Fruit fly (Drosophila melanogaster): ENCODE results near the gene CG31140.

CG31140 gene

dm6 chr3R:23958091-23958838, 4.7 kb upstream of the CG31140 start, which contains the start of the genes GluProRS and AP-1sigma (continued):
- peak; percentile 74 for TF ChIP-seq Antp (GFP tag; optimal IDR thresholded peaks at IDR 0.05)
- TF ChIP-seq CG4424 (GFP tag; optimal IDR thresholded peaks at IDR 0.05): peak; percentile 92
- peak; percentile 90 for TF ChIP-seq HLH4C (GFP tag; IDR thresholded peaks at IDR 0.05; ENCODE audit: partially characterized antibody)
- TF ChIP-seq fd64A (GFP tag; optimal IDR thresholded peaks at IDR 0.05): no peak
- peak; percentile 63 for TF ChIP-seq NC2β (GFP tag; optimal IDR thresholded peaks at IDR 0.05)
- TF ChIP-seq dpn (GFP tag; optimal IDR thresholded peaks at IDR 0.05): peak; percentile 89 to 94
- peak; percentile 80 for TF ChIP-seq caup (GFP tag; optimal IDR thresholded peaks at IDR 0.05; ENCODE audit: severe bottlenecking)
- TF ChIP-seq CG4360 (GFP tag; IDR thresholded peaks at IDR 0.05): peak; percentile 78
- peak; percentile 83 for TF ChIP-seq Oli (tag; optimal IDR thresholded peaks at IDR 0.05)
- TF ChIP-seq bowl (GFP tag; IDR thresholded peaks at IDR 0.05): peak; percentile 67
- TF ChIP-seq h (optimal IDR thresholded peaks at IDR 0.05): no peak
- no peak for TF ChIP-seq HLHmδ (GFP tag; optimal IDR thresholded peaks at IDR 0.05)
- TF ChIP-seq CG1233 (GFP tag; optimal IDR thresholded peaks at IDR 0.05): peak; percentile 83
- TF ChIP-seq CG8388 (GFP tag; optimal IDR thresholded peaks at IDR 0.05): peak; percentile 83
- TF ChIP-seq Elba2 (GFP tag; optimal IDR thresholded peaks at IDR 0.05): peak; percentile 73
- peak; percentile 58 for TF ChIP-seq Hand (GFP tag; optimal IDR thresholded peaks at IDR 0.05)
- TF ChIP-seq CG10959 (GFP tag; IDR thresholded peaks at IDR 0.05): peak; percentile 93
- TF ChIP-seq HHEX (GFP tag; optimal IDR thresholded peaks at IDR 0.05): peak; percentile 74
- TF ChIP-seq lola (GFP tag; optimal IDR thresholded peaks at IDR 0.05): peak in 1 of 3 experiments; percentile 85
- peak; percentile 48 for TF ChIP-seq kah (GFP tag; optimal IDR thresholded peaks at IDR 0.05)
- peak; percentile 75 for TF ChIP-seq nerfin-1 (tag; optimal IDR thresholded peaks at IDR 0.05)
- peak; percentile 94 for TF ChIP-seq ap (GFP tag; IDR thresholded peaks at IDR 0.05)
- TF ChIP-seq vvl (GFP tag; IDR thresholded peaks at IDR 0.05): peak; percentile 98
- TF ChIP-seq CG9215 (GFP tag; IDR thresholded peaks at IDR 0.05): peak; percentile 95
- peak; percentile 58 for TF ChIP-seq Jarid2 (GFP tag; optimal IDR thresholded peaks at IDR 0.05)
- TF ChIP-seq CG10209 (GFP tag; optimal IDR thresholded peaks at IDR 0.05): peak; percentile 84
- TF ChIP-seq Sox100B (GFP tag; optimal IDR thresholded peaks at IDR 0.05): peak; percentile 82
- TF ChIP-seq Optix (GFP tag; IDR thresholded peaks at IDR 0.05): peak; percentile 91
- peak; percentile 83 for TF ChIP-seq CG18619 (GFP tag; optimal IDR thresholded peaks at IDR 0.05)
- TF ChIP-seq CG8281 (tag; optimal IDR thresholded peaks at IDR 0.05): peak; percentile 52
- TF ChIP-seq H2.0 (GFP tag; IDR thresholded peaks at IDR 0.05): peak; percentile 97
- TF ChIP-seq rib (GFP tag; IDR thresholded peaks at IDR 0.05): peak; percentile 92
- TF ChIP-seq ssp (GFP tag; IDR thresholded peaks at IDR 0.05): peak; percentile 91
- 0 out of 2 replicates have a peak, but pooled peaks have one; percentile 42 for TF ChIP-seq CkIIα-i1 (GFP tag; IDR thresholded peaks at IDR 0.05)
- peak in 1 of 2 experiments; percentile 39 for TF ChIP-seq Hr78 (GFP tag; optimal IDR thresholded peaks at IDR 0.05)
- TF ChIP-seq CG10543 (GFP tag; optimal IDR thresholded peaks at IDR 0.05): peak; percentile 82
- TF ChIP-seq CG14667 (GFP tag; IDR thresholded peaks at IDR 0.05): peak; percentile 97
- peak; percentile 80 for TF ChIP-seq Vsx1 (GFP tag; optimal IDR thresholded peaks at IDR 0.05)
- TF ChIP-seq CG12942 (GFP tag; optimal IDR thresholded peaks at IDR 0.05): peak; percentile 92
- TF ChIP-seq Atf6 (GFP tag; IDR thresholded peaks at IDR 0.05): peak; percentile 94
- TF ChIP-seq CG7963 (GFP tag; IDR thresholded peaks at IDR 0.05; ENCODE audit: partially characterized antibody): peak; percentile 81
- peak; percentile 86 for TF ChIP-seq B-H2 (GFP tag; optimal IDR thresholded peaks at IDR 0.05)
- peak; percentile 68 for TF ChIP-seq CG12219 (GFP tag; optimal IDR thresholded peaks at IDR 0.05)
- TF ChIP-seq usp (GFP tag; optimal IDR thresholded peaks at IDR 0.05): no peak
- TF ChIP-seq az2 (GFP tag; optimal IDR thresholded peaks at IDR 0.05): peak; percentile 92
- peak; percentile 93 for TF ChIP-seq vnd (GFP tag; IDR thresholded peaks at IDR 0.05; ENCODE audit: partially characterized antibody)
- peak; percentile 84 for TF ChIP-seq CG17359 (tag; optimal IDR thresholded peaks at IDR 0.05)
- peak; percentile 84 for TF ChIP-seq CG13624 (GFP tag; optimal IDR thresholded peaks at IDR 0.05)

Measured in whole organism, embryonic.